Worm (Caenorhabditis elegans) whole organism, early embryonic: ENCODE measurements around the gene cyp-14A4.

Experiments used
- B0310.2 ChIP-seq: sonication (generic microtip); optimal IDR thresholded peaks from 2 replicates; lab custom pipeline; 2016; ENCODE audit warnings: mild to moderate bottlenecking, missing genetic modification characterization, missing compliant biosample characterization
- F13C5.2 ChIP-seq: sonication (generic microtip); optimal IDR thresholded peaks from 2 replicates; lab custom pipeline; 2017; ENCODE audit warnings: mild to moderate bottlenecking, missing genetic modification characterization, inconsistent platforms, missing compliant biosample characterization
- aly-1 ChIP-seq: sonication (generic microtip); optimal IDR thresholded peaks from 2 replicates; lab custom pipeline; 2016; ENCODE audit warnings: missing genetic modification characterization, missing compliant biosample characterization
- ama-1 ChIP-seq: fragments of 150-350 bp; optimal IDR thresholded peaks from 2 replicates; lab custom pipeline; 2014
- ceh-13 ChIP-seq: fragments of 200-800 bp; sonication (Bioruptor generic); optimal IDR thresholded peaks from 2 replicates; lab custom pipeline; 2018; ENCODE audit warnings: mild to moderate bottlenecking, missing genetic modification characterization, missing compliant biosample characterization
- ceh-36 ChIP-seq: sonication (generic microtip); optimal IDR thresholded peaks from 2 replicates; lab custom pipeline; 2016; ENCODE audit warnings: missing genetic modification characterization, inconsistent platforms, missing compliant biosample characterization
- ets-7 ChIP-seq: sonication (generic microtip); optimal IDR thresholded peaks from 2 replicates; lab custom pipeline; 2016; ENCODE audit warnings: missing genotype, missing genetic modification characterization, missing compliant biosample characterization
- flt-1 ChIP-seq: fragments of 200-800 bp; sonication (Bioruptor generic); IDR thresholded peaks from 2 replicates; pipeline ENCODE4 v1.3.6; 2022; ENCODE audit warnings: missing genetic modification characterization, missing compliant biosample characterization
- hmbx-1 ChIP-seq: sonication (generic microtip); optimal IDR thresholded peaks from 2 replicates; lab custom pipeline; 2016; ENCODE audit warnings: mild to moderate bottlenecking, missing genetic modification characterization, missing compliant biosample characterization
- hmg-4 ChIP-seq: fragments of 200-800 bp; sonication (Bioruptor generic); optimal IDR thresholded peaks from 2 replicates; lab custom pipeline; 2018; ENCODE audit warnings: mild to moderate bottlenecking, missing genetic modification characterization, missing compliant biosample characterization
- hnd-1 ChIP-seq: sonication (generic microtip); optimal IDR thresholded peaks from 2 replicates; lab custom pipeline; 2016; ENCODE audit warnings: missing genetic modification characterization, missing compliant biosample characterization
- pes-1 ChIP-seq: fragments of 200-800 bp; sonication (Bioruptor generic); IDR thresholded peaks from 2 replicates; pipeline ENCODE4 v1.3.6; 2022; ENCODE audit warnings: missing genetic modification reagents, missing genetic modification characterization, missing compliant biosample characterization
- scrt-1 ChIP-seq: fragments of 200-800 bp; sonication (Bioruptor generic); IDR thresholded peaks from 2 replicates; pipeline ENCODE4 v1.3.6; 2022; ENCODE audit warnings: missing genetic modification characterization, missing compliant biosample characterization
- sea-1 ChIP-seq: fragments of 200-800 bp; sonication (Bioruptor generic); conservative IDR thresholded peaks from 2 replicates; pipeline ENCODE4 v1.3.6; 2022; ENCODE audit warnings: missing genetic modification characterization, missing compliant biosample characterization
- tbx-11 ChIP-seq: fragments of 200-800 bp; sonication (Bioruptor generic); IDR thresholded peaks from 2 replicates; pipeline ENCODE4 v1.3.6; 2022; ENCODE audit warnings: missing genetic modification characterization, missing compliant biosample characterization
- tbx-37 ChIP-seq: fragments of 200-800 bp; sonication (Bioruptor generic); conservative IDR thresholded peaks from 2 replicates; pipeline ENCODE4 v1.3.6; 2022; ENCODE audit warnings: missing genetic modification reagents, missing genetic modification characterization, missing compliant biosample characterization
- tra-4 ChIP-seq: sonication (generic microtip); optimal IDR thresholded peaks from 2 replicates; lab custom pipeline; 2017; ENCODE audit warnings: missing genetic modification characterization, missing compliant biosample characterization

cyp-14A4 gene

DNA sequence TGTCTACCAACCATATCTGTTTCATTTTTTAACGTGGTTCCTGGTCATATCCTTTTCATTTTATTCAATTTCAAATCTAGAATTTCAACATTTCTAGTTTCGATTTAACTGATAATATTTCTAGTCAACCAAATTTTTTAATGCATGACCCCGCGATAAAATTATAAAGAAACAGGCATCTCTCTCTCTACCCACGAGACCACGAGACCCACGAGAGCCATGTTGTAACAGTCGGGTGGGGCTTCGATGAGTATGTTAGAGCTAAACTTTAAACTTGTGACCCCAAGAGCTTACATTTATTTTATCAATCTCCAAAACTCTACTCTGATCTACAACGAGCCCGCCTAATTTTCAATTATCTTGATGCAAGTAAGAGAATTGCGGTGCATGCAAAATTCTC is 34.3 kb upstream of the cyp-14A4 start:
- no peak for TF ChIP-seq hmg-4

DNA sequence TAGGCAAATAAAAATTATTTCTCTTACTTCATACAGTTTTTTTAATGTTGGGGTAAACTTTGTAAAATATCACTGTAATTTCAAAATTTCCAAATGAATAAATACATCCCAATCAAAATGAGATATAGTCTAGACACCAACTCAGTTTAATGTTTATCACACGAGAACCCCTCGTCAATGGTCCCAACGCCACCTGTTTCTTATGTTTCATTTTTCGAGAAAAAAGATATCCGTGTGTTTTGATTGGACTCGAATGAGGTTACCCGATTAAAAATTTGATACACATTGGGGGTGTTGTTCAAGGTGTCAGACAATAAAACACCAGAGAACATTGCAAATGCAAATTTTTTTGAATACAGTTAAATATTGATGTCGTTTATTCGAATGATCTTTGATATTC is 33.5 kb upstream of the cyp-14A4 start:
- TF ChIP-seq pes-1 (GFP tag; lab: Robert Waterston, UW) (no peak), B0310.2 (tag; lab: Kevin White, UChicago) (no peak), flt-1 (GFP tag; lab: Robert Waterston, UW) (no peak), ceh-36 (tag; lab: Kevin White, UChicago) (no peak), hnd-1 (tag; lab: Kevin White, UChicago) (no peak), hmg-4 (no peak), sea-1 (GFP tag; lab: Robert Waterston, UW) (no peak), ama-1 (lab: Kevin White, UChicago) (no peak), tra-4 (no peak), ceh-13 (GFP tag; lab: Kevin White, UChicago) (no peak), tbx-11 (GFP tag; lab: Robert Waterston, UW) (no peak), tbx-37 (GFP tag; lab: Robert Waterston, UW) (no peak), ets-7 (tag; lab: Kevin White, UChicago) (no peak), F13C5.2 (tag; lab: Kevin White, UChicago) (no peak)

DNA sequence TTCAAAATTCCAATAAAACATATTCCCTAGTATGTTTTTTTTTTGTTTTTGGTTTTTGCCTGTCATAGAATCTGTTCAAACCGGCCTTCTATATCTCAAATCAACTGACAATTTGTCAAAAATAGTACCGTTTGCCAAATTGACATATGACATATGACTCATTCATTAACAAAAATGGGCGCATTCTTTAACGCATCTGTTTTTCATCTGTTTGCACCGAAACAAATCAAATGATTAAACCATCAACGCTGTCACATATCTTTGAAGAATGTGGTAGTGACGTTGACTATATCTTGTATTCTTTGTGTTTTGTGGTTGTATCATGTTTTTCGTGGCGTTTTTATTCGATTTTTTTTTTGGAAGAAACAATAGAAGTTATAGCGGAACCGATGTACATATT is 31.1 kb upstream of the cyp-14A4 start:
- TF ChIP-seq ets-7 (tag; lab: Kevin White, UChicago): no peak
- no peak for TF ChIP-seq scrt-1
- TF ChIP-seq hmg-4: no peak
- no peak for TF ChIP-seq hmbx-1 (tag; lab: Kevin White, UChicago)
- TF ChIP-seq sea-1 (GFP tag; lab: Robert Waterston, UW): no peak
- TF ChIP-seq ama-1 (lab: Kevin White, UChicago): no peak
- TF ChIP-seq tbx-37 (GFP tag; lab: Robert Waterston, UW): no peak

DNA sequence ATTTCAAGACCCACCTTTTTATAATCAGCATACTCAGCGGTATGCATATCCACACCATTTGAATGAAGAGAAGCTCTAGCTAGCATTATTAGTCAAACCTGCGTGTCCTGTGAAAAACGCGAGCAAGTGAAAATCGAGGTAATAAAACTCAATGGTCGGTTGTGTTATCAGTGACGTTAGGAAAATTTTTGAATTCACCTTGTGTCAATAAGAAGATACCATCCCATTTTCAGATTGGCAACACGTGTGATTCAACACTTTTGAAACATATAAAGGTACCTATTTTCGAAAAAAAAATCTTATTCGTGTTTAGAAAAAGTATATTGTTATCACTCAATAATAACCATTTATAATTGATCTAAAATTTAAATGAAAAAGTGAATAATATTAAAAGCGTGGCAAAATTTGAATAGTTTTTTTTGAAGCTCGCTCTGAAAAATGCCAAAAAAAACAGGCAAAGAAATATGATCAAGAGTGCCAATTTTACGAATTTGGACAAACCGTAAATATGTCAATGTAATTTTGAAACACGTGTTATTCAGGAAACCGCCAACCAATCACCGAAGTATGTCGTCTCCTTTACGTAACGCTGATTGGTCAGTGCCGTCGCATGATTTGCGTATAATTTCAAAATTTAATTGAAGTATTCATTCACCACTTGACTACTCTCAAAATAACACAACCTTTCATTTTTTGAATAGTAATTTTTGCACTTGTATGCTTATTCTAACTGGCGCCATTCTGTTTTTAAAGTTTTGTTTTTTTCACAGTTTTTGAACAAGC is 27.8 kb upstream of the cyp-14A4 start, which contains the start of gene F46G10.1:
Gene F46G10.1, minus strand, starts transcription at position 115 of the 783 bp plus-strand sequence.
- TF ChIP-seq ceh-36 (tag; lab: Kevin White, UChicago) (no peak), ceh-13 (GFP tag; lab: Kevin White, UChicago) (no peak), pes-1 (GFP tag; lab: Robert Waterston, UW) (no peak), tbx-37 (GFP tag; lab: Robert Waterston, UW) (no peak), tbx-11 (GFP tag; lab: Robert Waterston, UW) (no peak), B0310.2 (tag; lab: Kevin White, UChicago) (no peak), hnd-1 (tag; lab: Kevin White, UChicago) (no peak), ama-1 (lab: Kevin White, UChicago) (no peak), hmg-4 (no peak), ets-7 (tag; lab: Kevin White, UChicago) (no peak), flt-1 (GFP tag; lab: Robert Waterston, UW) (no peak)

DNA sequence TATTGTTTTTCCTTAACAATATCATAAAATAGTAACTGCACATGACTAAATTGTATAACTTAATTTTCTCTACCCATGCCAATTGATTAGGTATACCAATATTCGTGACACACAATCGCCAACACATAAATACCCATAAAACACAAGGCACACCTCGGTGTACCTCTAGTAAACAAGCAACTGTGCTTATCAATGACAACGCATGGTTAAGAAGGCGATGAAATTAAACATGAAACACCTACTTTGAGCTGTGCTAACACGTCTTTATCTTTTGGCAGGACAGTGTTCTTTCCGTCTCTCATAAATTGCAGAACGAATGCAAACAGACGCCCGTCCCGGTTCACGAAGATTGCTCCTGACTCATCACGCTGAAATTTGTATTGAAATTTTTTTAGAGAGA is 26.8 kb upstream of the cyp-14A4 start:
- no peak for TF ChIP-seq pes-1 (GFP tag; lab: Robert Waterston, UW)
- TF ChIP-seq ets-7 (tag; lab: Kevin White, UChicago): no peak
- TF ChIP-seq aly-1 (tag; lab: Kevin White, UChicago): no peak
- TF ChIP-seq hmg-4: no peak
- TF ChIP-seq hnd-1 (tag; lab: Kevin White, UChicago): no peak
- TF ChIP-seq tbx-11 (GFP tag; lab: Robert Waterston, UW): no peak
- no peak for TF ChIP-seq B0310.2 (tag; lab: Kevin White, UChicago)
- no peak for TF ChIP-seq F13C5.2 (tag; lab: Kevin White, UChicago)
- TF ChIP-seq tbx-37 (GFP tag; lab: Robert Waterston, UW): no peak
- no peak for TF ChIP-seq ama-1 (lab: Kevin White, UChicago)

DNA sequence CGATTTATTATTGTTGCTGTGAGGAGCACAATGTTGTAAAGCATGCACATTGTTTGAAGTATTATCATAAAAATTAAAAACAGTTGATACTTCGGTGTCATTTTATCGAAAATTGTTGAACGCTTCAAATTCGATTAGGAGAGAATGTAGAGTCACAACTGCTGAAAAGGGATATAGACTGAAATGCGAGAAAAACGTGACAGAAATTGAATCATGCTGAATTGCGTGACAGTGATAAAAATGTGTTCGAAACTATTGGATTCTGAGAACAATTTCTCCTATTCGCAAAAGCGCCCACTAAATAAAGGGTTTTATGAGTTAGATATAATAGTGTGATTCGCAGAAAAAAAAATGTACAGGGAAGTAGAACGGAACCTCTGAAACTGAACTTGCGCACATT is 24.7 kb upstream of the cyp-14A4 start, which contains the start of gene srxa-8:
Gene srxa-8, minus strand, starts transcription at position 101 of the 400 bp plus-strand sequence.
- TF ChIP-seq pes-1 (GFP tag; lab: Robert Waterston, UW) (no peak), ama-1 (lab: Kevin White, UChicago) (no peak), tbx-11 (GFP tag; lab: Robert Waterston, UW) (no peak), hmbx-1 (tag; lab: Kevin White, UChicago) (no peak), aly-1 (tag; lab: Kevin White, UChicago) (no peak), F13C5.2 (tag; lab: Kevin White, UChicago) (no peak), scrt-1 (no peak), B0310.2 (tag; lab: Kevin White, UChicago) (no peak), ceh-36 (tag; lab: Kevin White, UChicago) (no peak), hnd-1 (tag; lab: Kevin White, UChicago) (no peak), flt-1 (GFP tag; lab: Robert Waterston, UW) (no peak), tra-4 (no peak), sea-1 (GFP tag; lab: Robert Waterston, UW) (no peak), hmg-4 (no peak), ets-7 (tag; lab: Kevin White, UChicago) (no peak)

DNA sequence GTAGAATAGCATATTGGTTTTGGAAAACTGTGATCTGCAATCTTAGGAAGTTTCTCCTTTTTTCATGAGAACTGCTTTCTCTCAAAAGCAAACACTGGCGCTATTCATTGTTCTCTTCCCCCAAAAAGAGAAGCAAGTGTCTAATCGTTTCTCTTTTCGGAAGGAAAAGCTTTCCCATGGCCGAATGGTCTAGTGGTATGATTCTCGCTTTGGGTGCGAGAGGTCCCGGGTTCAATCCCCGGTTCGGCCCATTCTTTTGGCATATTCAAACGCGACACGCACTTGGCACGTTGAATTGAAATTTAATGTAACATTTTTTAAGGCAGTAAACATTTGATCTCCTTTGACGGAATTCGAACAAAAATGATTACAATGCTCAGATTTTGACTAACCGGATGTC is 23.9 kb upstream of the cyp-14A4 start:
- TF ChIP-seq sea-1 (GFP tag; lab: Robert Waterston, UW) (no peak), pes-1 (GFP tag; lab: Robert Waterston, UW) (0 out of 2 replicates have a peak, but pooled peaks have one; percentile 21)
